Fruit fly (Drosophila melanogaster): Measurements from ENCODE around the gene Dysb.

- TF ChIP-seq Myc (optimal IDR thresholded peaks at IDR 0.05) (no peak), h (optimal IDR thresholded peaks at IDR 0.05) (no peak), insv (optimal IDR thresholded peaks at IDR 0.05) (no peak)
Observed at dm6 chr3L:18904772-18905601, 37.4 kb downstream of the Dysb start, which contains the start of the genes CSN1b and Prp6.

All from Kc167 (cell line).